Worm (Caenorhabditis elegans) whole organism, L4 larva: ENCODE data around the gene nhr-86.

Experiments
- F37D6.2 ChIP-seq: sonication (generic microtip); optimal IDR thresholded peaks from 2 replicates; lab custom pipeline; 2016; ENCODE audit warnings: mild to moderate bottlenecking, missing genetic modification characterization, missing compliant biosample characterization
- F44E2.7 ChIP-seq: fragments of 200-800 bp; sonication (Bioruptor generic); IDR thresholded peaks from 2 replicates; pipeline ENCODE4 v2.1.2; 2022; ENCODE audit warnings: missing genetic modification characterization, missing compliant biosample characterization
- T26A8.4 ChIP-seq: fragments of 200-800 bp; sonication (Bioruptor generic); IDR thresholded peaks from 2 replicates; pipeline ENCODE4 v1.3.6; 2022; ENCODE audit warnings: missing genetic modification characterization, missing compliant biosample characterization
- Y105C5A.15 ChIP-seq: fragments of 200-800 bp; sonication (Bioruptor generic); IDR thresholded peaks from 2 replicates; pipeline ENCODE4 v1.3.6; 2022; ENCODE audit warnings: missing genetic modification characterization, missing compliant biosample characterization
- Y5F2A.4 ChIP-seq: fragments of 200-800 bp; sonication (Bioruptor generic); optimal IDR thresholded peaks from 2 replicates; lab custom pipeline; 2018; ENCODE audit warnings: mild to moderate bottlenecking, missing genetic modification characterization, missing compliant biosample characterization
- ZK337.2 ChIP-seq: fragments of 200-800 bp; sonication (Bioruptor generic); IDR thresholded peaks from 2 replicates; pipeline ENCODE4 v1.3.6; 2022; ENCODE audit warnings: missing genetic modification reagents, missing genetic modification characterization, missing compliant biosample characterization
- aha-1 ChIP-seq: fragments of 150-350 bp; peaks from one replicate; lab custom pipeline; 2014; ENCODE audit warnings: missing biosample characterization, missing genetic modification characterization
- aly-2 ChIP-seq: sonication (generic microtip); optimal IDR thresholded peaks from 2 replicates; lab custom pipeline; 2018; ENCODE audit warnings: missing biosample characterization, missing genetic modification characterization
- ama-1 ChIP-seq: fragments of 150-350 bp; optimal IDR thresholded peaks from 2 replicates; lab custom pipeline; 2014; ENCODE audit warnings: inconsistent platforms, mixed read lengths
- ceh-20 ChIP-seq: fragments of 200-800 bp; sonication (Bioruptor generic); IDR thresholded peaks from 2 replicates; pipeline ENCODE4 v1.3.6; 2022; ENCODE audit warnings: missing genetic modification reagents, missing genetic modification characterization, missing compliant biosample characterization
- ceh-28 ChIP-seq: fragments of 150-350 bp; optimal IDR thresholded peaks from 2 replicates; lab custom pipeline; 2014; ENCODE audit warnings: missing biosample characterization, missing genetic modification reagents, missing genetic modification characterization
- ceh-32 ChIP-seq: sonication (generic microtip); optimal IDR thresholded peaks from 2 replicates; lab custom pipeline; 2016; ENCODE audit warnings: mild to moderate bottlenecking, missing genetic modification characterization, missing compliant biosample characterization; ENCODE audit not compliant: poor library complexity
- ceh-62 ChIP-seq: sonication (generic microtip); optimal IDR thresholded peaks from 2 replicates; lab custom pipeline; 2017; ENCODE audit warnings: missing biosample characterization, missing genetic modification characterization
- ces-1 ChIP-seq: fragments of 150-350 bp; sonication (generic microtip); optimal IDR thresholded peaks from 4 replicates; lab custom pipeline; 2014; ENCODE audit warnings: missing biosample characterization, missing genetic modification reagents, missing genetic modification characterization
- cey-2 ChIP-seq: sonication (generic microtip); optimal IDR thresholded peaks from 3 replicates; lab custom pipeline; 2017; ENCODE audit warnings: missing genetic modification characterization, mild to moderate bottlenecking, missing compliant biosample characterization, antibody characterized with exemption, borderline replicate concordance; ENCODE audit not compliant: insufficient read depth
- ctbp-1 ChIP-seq: fragments of 200-800 bp; sonication (Bioruptor generic); IDR thresholded peaks from 2 replicates; pipeline ENCODE4 v1.3.6; 2022; ENCODE audit warnings: missing genetic modification reagents, missing genetic modification characterization, missing compliant biosample characterization
- daf-8 ChIP-seq: fragments of 200-800 bp; sonication (Bioruptor generic); IDR thresholded peaks from 2 replicates; pipeline ENCODE4 v1.3.6; 2022; ENCODE audit warnings: missing genetic modification characterization, missing compliant biosample characterization
- dpl-1 ChIP-seq: fragments of 150-350 bp; optimal IDR thresholded peaks from 2 replicates; lab custom pipeline; 2014; ENCODE audit warnings: missing biosample characterization, missing genetic modification reagents, missing genetic modification characterization
- duxl-1 ChIP-seq: sonication (generic microtip); optimal IDR thresholded peaks from 2 replicates; lab custom pipeline; 2016; ENCODE audit warnings: mild to moderate bottlenecking, missing genetic modification characterization, moderate library complexity, missing compliant biosample characterization; ENCODE audit not compliant: poor library complexity
- dve-1 ChIP-seq: sonication (generic microtip); optimal IDR thresholded peaks from 2 replicates; lab custom pipeline; 2017; ENCODE audit warnings: antibody characterized with exemption, mild to moderate bottlenecking, missing genetic modification characterization, missing compliant biosample characterization; ENCODE audit not compliant: insufficient read depth
- egl-27 ChIP-seq: sonication (generic microtip); optimal IDR thresholded peaks from 3 replicates; lab custom pipeline; 2017; ENCODE audit warnings: missing biosample characterization, missing genetic modification reagents, missing genetic modification characterization
- fkh-10 ChIP-seq: fragments of 150-350 bp; optimal IDR thresholded peaks from 2 replicates; lab custom pipeline; 2014; ENCODE audit warnings: missing biosample characterization, missing genetic modification reagents, missing genetic modification characterization
- hif-1 ChIP-seq, 2 experiments: sonication (generic microtip); optimal IDR thresholded peaks; 2 replicates each; lab custom pipeline; 2016 to 2017; ENCODE audit warnings: missing compliant biosample characterization in 2 of 2, missing genetic modification characterization in 2 of 2, missing genetic modification reagents in 2 of 2, missing genotype in 2 of 2, mild to moderate bottlenecking in 1 of 2
- hmg-1.1 ChIP-seq: fragments of 200-800 bp; sonication (Bioruptor generic); IDR thresholded peaks from 2 replicates; pipeline ENCODE4 v1.3.6; 2022; ENCODE audit warnings: missing genetic modification reagents, missing genetic modification characterization, missing compliant biosample characterization
- lin-29 ChIP-seq: fragments of 200-800 bp; sonication (Bioruptor generic); IDR thresholded peaks from 2 replicates; pipeline ENCODE4 v1.3.6; 2022; ENCODE audit warnings: missing genetic modification reagents, missing genetic modification characterization, missing compliant biosample characterization
- mdt-29 ChIP-seq: fragments of 200-800 bp; sonication (Bioruptor generic); IDR thresholded peaks from 2 replicates; pipeline ENCODE4 v1.3.6; 2022; ENCODE audit warnings: missing genetic modification reagents, missing genetic modification characterization, missing compliant biosample characterization
- mep-1 ChIP-seq: fragments of 150-350 bp; sonication (generic microtip); optimal IDR thresholded peaks from 3 replicates; lab custom pipeline; 2014; ENCODE audit warnings: missing biosample characterization, missing genetic modification characterization
- nhr-102 ChIP-seq: sonication (generic microtip); optimal IDR thresholded peaks from 2 replicates; lab custom pipeline; 2016; ENCODE audit warnings: mild to moderate bottlenecking, missing genetic modification characterization, moderate library complexity, missing compliant biosample characterization
- pqm-1 ChIP-seq: sonication (generic microtip); optimal IDR thresholded peaks from 2 replicates; lab custom pipeline; 2017; ENCODE audit warnings: missing biosample characterization, missing genetic modification characterization
- rbr-2 ChIP-seq: sonication (generic microtip); optimal IDR thresholded peaks from 2 replicates; lab custom pipeline; 2016; ENCODE audit warnings: missing genotype, missing genetic modification characterization, missing compliant biosample characterization
- saeg-2 ChIP-seq: fragments of 200-800 bp; sonication (Bioruptor generic); IDR thresholded peaks from 2 replicates; pipeline ENCODE4 v1.3.6; 2022; ENCODE audit warnings: missing genetic modification reagents, missing genetic modification characterization, missing compliant biosample characterization
- set-16 ChIP-seq: fragments of 200-800 bp; sonication (Bioruptor generic); IDR thresholded peaks from 2 replicates; pipeline ENCODE4 v1.3.6; 2022; ENCODE audit warnings: missing genetic modification reagents, missing genetic modification characterization, missing compliant biosample characterization
- skn-1 ChIP-seq: fragments of 150-350 bp; optimal IDR thresholded peaks from 2 replicates; lab custom pipeline; 2014; ENCODE audit warnings: missing biosample characterization, missing genetic modification characterization
- tra-1 ChIP-seq: fragments of 200-800 bp; sonication (Bioruptor generic); IDR thresholded peaks from 2 replicates; pipeline ENCODE4 v1.3.6; 2022; ENCODE audit warnings: missing genetic modification reagents, missing genetic modification characterization, missing compliant biosample characterization
- unc-130 ChIP-seq: sonication (generic microtip); optimal IDR thresholded peaks from 2 replicates; lab custom pipeline; 2016; ENCODE audit warnings: missing genetic modification reagents, missing genetic modification characterization, missing compliant biosample characterization
- zfp-2 ChIP-seq: sonication (generic microtip); optimal IDR thresholded peaks from 2 replicates; lab custom pipeline; 2016; ENCODE audit warnings: mild to moderate bottlenecking, missing genetic modification characterization, missing compliant biosample characterization
- zip-11 ChIP-seq: fragments of 200-800 bp; sonication (Bioruptor generic); IDR thresholded peaks from 2 replicates; pipeline ENCODE4 v1.3.6; 2022; ENCODE audit warnings: missing genetic modification characterization, missing compliant biosample characterization
- zip-2 ChIP-seq: fragments of 150-350 bp; optimal IDR thresholded peaks from 2 replicates; lab custom pipeline; 2014; ENCODE audit warnings: missing biosample characterization, missing genetic modification characterization
- ztf-11 ChIP-seq: fragments of 150-350 bp; optimal IDR thresholded peaks from 2 replicates; lab custom pipeline; 2014; ENCODE audit warnings: missing biosample characterization, missing genetic modification characterization

nhr-86 gene

ce11 chrV:2105976-2106375 lies 39.3 kb upstream of the nhr-86 start, which contains the start of gene F22F7.4:
F22F7.4 (minus strand) TSS chrV:2106076.
- TF ChIP-seq ceh-20 (GFP tag; lab: Robert Waterston, UW) (no peak), mep-1 (no peak), ces-1 (GFP tag; lab: Kevin White, UChicago) (no peak), ceh-32 (tag; lab: Kevin White, UChicago) (no peak), ztf-11 (tag; lab: Kevin White, UChicago) (no peak), set-16 (no peak), aly-2 (tag; lab: Kevin White, UChicago) (no peak), ama-1 (no peak), zip-11 (GFP tag; lab: Robert Waterston, UW) (no peak), pqm-1 (no peak), hmg-1.1 (GFP tag; lab: Robert Waterston, UW) (no peak), rbr-2 (no peak), aha-1 (tag; lab: Kevin White, UChicago) (no peak), Y105C5A.15 (GFP tag; lab: Robert Waterston, UW) (no peak), T26A8.4 (GFP tag; lab: Robert Waterston, UW) (no peak), F37D6.2 (tag; lab: Kevin White, UChicago) (no peak), ceh-28 (tag; lab: Kevin White, UChicago) (no peak), hif-1 (tag; optimal IDR thresholded peaks at IDR 0.05; lab: Kevin White, UChicago) (no peak), skn-1 (no peak), zip-2 (tag; lab: Kevin White, UChicago) (no peak)
- TF ChIP-seq, all 104 proteins: peak for 0

- no peak for TF ChIP-seq egl-27
- TF ChIP-seq dpl-1, result no peak
- TF ChIP-seq zip-11 (GFP tag; lab: Robert Waterston, UW), result no peak
- TF ChIP-seq daf-8, result no peak
- no peak for TF ChIP-seq F44E2.7
- no peak for TF ChIP-seq ceh-62 (tag; lab: Kevin White, UChicago)
- TF ChIP-seq Y5F2A.4 (GFP tag; lab: Kevin White, UChicago), result no peak
- no peak for TF ChIP-seq rbr-2
- no peak for TF ChIP-seq pqm-1
- TF ChIP-seq mdt-29 (GFP tag; lab: Robert Waterston, UW), result no peak
- no peak for TF ChIP-seq ctbp-1 (GFP tag; lab: Robert Waterston, UW)
- TF ChIP-seq ama-1, result no peak
- no peak for TF ChIP-seq dve-1 (tag; lab: Kevin White, UChicago)
- no peak for TF ChIP-seq tra-1 (GFP tag; lab: Robert Waterston, UW)
- no peak for TF ChIP-seq lin-29 (GFP tag; lab: Robert Waterston, UW)
Observed at ce11 chrV:2103118-2103517, 36.5 kb upstream of the nhr-86 start, which contains the start of gene F36F12.1. F36F12.1 (minus strand) TSS chrV:2103218.

DNA sequence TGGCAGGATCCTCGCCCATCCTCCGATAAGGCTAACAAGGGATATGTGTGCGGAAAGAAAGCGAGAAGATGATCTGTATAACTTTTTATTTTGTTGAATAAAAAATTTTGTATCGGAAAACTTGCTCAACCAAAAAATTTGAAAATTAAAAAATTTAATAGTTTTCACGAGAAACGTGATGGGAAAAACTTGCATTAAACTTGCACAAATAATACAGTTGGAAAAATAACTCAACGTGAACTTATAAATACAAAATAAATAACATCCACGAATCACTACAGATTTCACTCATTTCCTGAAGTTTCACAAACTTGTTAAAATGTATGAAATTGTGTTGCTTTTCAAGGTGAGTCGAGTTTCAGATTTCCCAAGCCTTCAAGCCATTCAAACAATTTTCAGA lies 32.4 kb upstream of the nhr-86 start, which contains the start of gene F36F12.7:
Gene F36F12.7 (plus strand): TSS at position 301 of the 400 bp plus-strand sequence.
- TF ChIP-seq saeg-2 (GFP tag; lab: Robert Waterston, UW), result no peak
- TF ChIP-seq unc-130 (GFP tag; lab: Kevin White, UChicago), result no peak
- TF ChIP-seq cey-2 (tag; lab: Kevin White, UChicago), result no peak
- TF ChIP-seq ZK337.2 (GFP tag; lab: Robert Waterston, UW), result no peak
- no peak for TF ChIP-seq duxl-1 (tag; lab: Kevin White, UChicago)
- no peak for TF ChIP-seq dve-1 (tag; lab: Kevin White, UChicago)
- no peak for TF ChIP-seq zfp-2 (tag; lab: Kevin White, UChicago)
- no peak for TF ChIP-seq hif-1 (tag; optimal IDR thresholded peaks at IDR 0.05; lab: Kevin White, UChicago)
- no peak for TF ChIP-seq ztf-11 (tag; lab: Kevin White, UChicago)
- no peak for TF ChIP-seq F44E2.7
- no peak for TF ChIP-seq skn-1
- no peak for TF ChIP-seq lin-29 (GFP tag; lab: Robert Waterston, UW)
- TF ChIP-seq nhr-102, result no peak
- no peak for TF ChIP-seq fkh-10 (GFP tag; lab: Kevin White, UChicago)
